Fruit fly (Drosophila melanogaster) whole organism, embryonic: ENCODE measurements around the gene CG33773.
A peak's percentile ranks its signal among the peaks of the same experiment; 100 is the strongest.

Source experiments
- Ada2b ChIP-seq: fragments of 200-800 bp; sonication (Bioruptor generic); IDR thresholded peaks from 2 replicates; pipeline ENCODE4 v1.3.6; 2022; ENCODE audit warnings: missing biosample characterization, missing genetic modification characterization
- Aef1 ChIP-seq: fragments of 200-800 bp; sonication (Bioruptor generic); IDR thresholded peaks from 3 replicates; pipeline ENCODE4 v1.3.6; 2022; ENCODE audit warnings: missing biosample characterization, missing genetic modification characterization
- Antp ChIP-seq: fragments of 200-800 bp; sonication (Bioruptor generic); optimal IDR thresholded peaks from 3 replicates; lab custom pipeline; 2016; ENCODE audit warnings: missing biosample characterization, missing genetic modification characterization
- Atf-2 ChIP-seq: fragments of 200-800 bp; sonication (Bioruptor generic); optimal IDR thresholded peaks from 2 replicates; lab custom pipeline; 2016; ENCODE audit warnings: missing biosample characterization, missing genetic modification characterization
- Atf6 ChIP-seq: fragments of 200-800 bp; sonication (Bioruptor generic); IDR thresholded peaks from 2 replicates; pipeline ENCODE4 v1.3.6; 2022; ENCODE audit warnings: missing biosample characterization, missing genetic modification characterization
- CG1024 ChIP-seq: fragments of 200-800 bp; sonication (Bioruptor generic); IDR thresholded peaks from 2 replicates; pipeline ENCODE4 v1.3.6; 2022; ENCODE audit warnings: missing biosample characterization, missing genetic modification characterization
- CG11560 ChIP-seq: fragments of 200-800 bp; sonication (Bioruptor generic); IDR thresholded peaks from 3 replicates; pipeline ENCODE4 v1.3.6; 2022; ENCODE audit warnings: missing biosample characterization, missing genetic modification characterization
- CG11696 ChIP-seq: fragments of 200-800 bp; sonication (Bioruptor generic); IDR thresholded peaks from 2 replicates; pipeline ENCODE4 v1.3.6; 2022; ENCODE audit warnings: missing biosample characterization, missing genetic modification characterization
- CG12104 ChIP-seq: fragments of 200-800 bp; sonication (Bioruptor generic); optimal IDR thresholded peaks from 3 replicates; lab custom pipeline; 2016; ENCODE audit warnings: missing biosample characterization, missing genetic modification characterization
- CG13287 ChIP-seq: fragments of 200-800 bp; sonication (Bioruptor generic); IDR thresholded peaks from 2 replicates; pipeline ENCODE4 v1.3.6; 2022; ENCODE audit warnings: missing biosample characterization, missing genetic modification characterization; ENCODE audit not compliant: partially characterized antibody
- CG14441 ChIP-seq: fragments of 200-800 bp; sonication (Bioruptor generic); IDR thresholded peaks from 2 replicates; pipeline ENCODE4 v1.3.6; 2022; ENCODE audit warnings: missing biosample characterization, missing genetic modification characterization
- CG16815 ChIP-seq: fragments of 200-800 bp; sonication (Bioruptor generic); optimal IDR thresholded peaks from 3 replicates; lab custom pipeline; 2017; ENCODE audit warnings: missing biosample characterization, mild to moderate bottlenecking, missing genetic modification characterization
- CG17361 ChIP-seq: fragments of 200-800 bp; sonication (Bioruptor generic); IDR thresholded peaks from 3 replicates; pipeline ENCODE4 v1.3.6; 2022; ENCODE audit warnings: missing biosample characterization, missing genetic modification characterization
- CG17568 ChIP-seq: fragments of 200-800 bp; sonication (Bioruptor generic); optimal IDR thresholded peaks from 2 replicates; lab custom pipeline; 2018; ENCODE audit warnings: missing biosample characterization, mild to moderate bottlenecking, missing genetic modification characterization, moderate library complexity
- CG3065 ChIP-seq: fragments of 200-800 bp; sonication (Bioruptor generic); optimal IDR thresholded peaks from 2 replicates; lab custom pipeline; 2016; ENCODE audit warnings: missing biosample characterization, missing genetic modification characterization
- CG4282 ChIP-seq: fragments of 200-800 bp; sonication (Bioruptor generic); optimal IDR thresholded peaks from 2 replicates; lab custom pipeline; 2016; ENCODE audit warnings: missing biosample characterization, missing genetic modification characterization
- CG6272 ChIP-seq: fragments of 200-800 bp; sonication (Bioruptor generic); IDR thresholded peaks from 2 replicates; pipeline ENCODE4 v1.3.6; 2022; ENCODE audit warnings: missing biosample characterization, missing genetic modification characterization
- CG7745 ChIP-seq: fragments of 200-800 bp; sonication (Bioruptor generic); optimal IDR thresholded peaks from 2 replicates; lab custom pipeline; 2018; ENCODE audit warnings: missing biosample characterization, mild to moderate bottlenecking, missing genetic modification characterization, moderate library complexity
- CG9727 ChIP-seq: fragments of 200-800 bp; sonication (Bioruptor generic); optimal IDR thresholded peaks from 3 replicates; lab custom pipeline; 2017; ENCODE audit warnings: missing biosample characterization, mild to moderate bottlenecking, missing genetic modification characterization
- CTCF ChIP-seq: fragments of 200-800 bp; sonication (Bioruptor generic); optimal IDR thresholded peaks from 2 replicates; lab custom pipeline; 2017; ENCODE audit warnings: missing biosample characterization, mild to moderate bottlenecking, missing genetic modification characterization, moderate library complexity
- Dfd ChIP-seq, 2 experiments: fragments of >200 bp; optimal IDR thresholded peaks; 2 replicates each; lab custom pipeline; 2017; ENCODE audit warnings: missing biosample characterization in 2 of 2, missing genetic modification characterization in 2 of 2
- Dip3 ChIP-seq: fragments of 200-800 bp; sonication (Bioruptor generic); optimal IDR thresholded peaks from 3 replicates; lab custom pipeline; 2016; ENCODE audit warnings: missing biosample characterization, missing genetic modification characterization
- Doc2 ChIP-seq: fragments of 200-800 bp; sonication (Bioruptor generic); IDR thresholded peaks from 2 replicates; pipeline ENCODE4 v1.3.6; 2022; ENCODE audit warnings: missing biosample characterization, missing genetic modification characterization
- Ets97D ChIP-seq: fragments of 200-800 bp; sonication (Bioruptor generic); optimal IDR thresholded peaks from 3 replicates; lab custom pipeline; 2016; ENCODE audit warnings: missing biosample characterization, missing genetic modification characterization
- Hand ChIP-seq: fragments of 200-800 bp; sonication (Bioruptor generic); optimal IDR thresholded peaks from 2 replicates; lab custom pipeline; 2017; ENCODE audit warnings: mild to moderate bottlenecking, missing biosample characterization, missing genetic modification reagents, missing genetic modification characterization
- HmgZ ChIP-seq: fragments of 200-800 bp; sonication (Bioruptor generic); optimal IDR thresholded peaks from 2 replicates; lab custom pipeline; 2018; ENCODE audit warnings: missing biosample characterization, mild to moderate bottlenecking, missing genetic modification characterization
- Hmr ChIP-seq: fragments of 200-800 bp; sonication (Bioruptor generic); optimal IDR thresholded peaks from 3 replicates; lab custom pipeline; 2017; ENCODE audit warnings: mild to moderate bottlenecking, missing biosample characterization, missing genetic modification reagents, missing genetic modification characterization
- Lhr ChIP-seq: fragments of 200-800 bp; sonication (Bioruptor generic); optimal IDR thresholded peaks from 3 replicates; lab custom pipeline; 2017; ENCODE audit warnings: mild to moderate bottlenecking, missing biosample characterization, missing genetic modification reagents, missing genetic modification characterization
- Lpt ChIP-seq: fragments of >200 bp; optimal IDR thresholded peaks from 2 replicates; lab custom pipeline; 2018; ENCODE audit warnings: missing biosample characterization, missing genetic modification characterization
- Mrtf ChIP-seq: fragments of 200-800 bp; sonication (Bioruptor generic); IDR thresholded peaks from 3 replicates; pipeline ENCODE4 v1.3.6; 2022; ENCODE audit warnings: missing biosample characterization, missing genetic modification characterization
- Opbp ChIP-seq: fragments of 200-800 bp; sonication (Bioruptor generic); IDR thresholded peaks from 3 replicates; pipeline ENCODE4 v1.3.6; 2022; ENCODE audit warnings: missing biosample characterization, missing genetic modification characterization; ENCODE audit not compliant: partially characterized antibody
- PHDP ChIP-seq: fragments of 200-800 bp; sonication (Bioruptor generic); optimal IDR thresholded peaks from 3 replicates; lab custom pipeline; 2018; ENCODE audit warnings: missing biosample characterization, mild to moderate bottlenecking, missing genetic modification characterization, moderate library complexity
- Pdp1 ChIP-seq, 2 experiments: fragments of 200-800 bp; sonication (Bioruptor generic); optimal IDR thresholded peaks; 3 replicates each; lab custom pipeline; 2016; ENCODE audit warnings: missing biosample characterization in 2 of 2, missing genetic modification characterization in 2 of 2, mild to moderate bottlenecking in 1 of 2, moderate library complexity in 1 of 2
- al ChIP-seq: fragments of 200-800 bp; sonication (Bioruptor generic); IDR thresholded peaks from 2 replicates; pipeline ENCODE4 v1.3.6; 2022; ENCODE audit warnings: missing biosample characterization, missing genetic modification characterization
- ara ChIP-seq: fragments of 200-800 bp; sonication (Bioruptor generic); IDR thresholded peaks from 2 replicates; pipeline ENCODE4 v1.3.6; 2022; ENCODE audit warnings: missing biosample characterization, missing genetic modification characterization
- cas ChIP-seq: fragments of 200-800 bp; sonication (Bioruptor generic); IDR thresholded peaks from 2 replicates; pipeline ENCODE4 v1.3.6; 2022; ENCODE audit warnings: missing biosample characterization, missing genetic modification characterization
- croc ChIP-seq: fragments of 200-800 bp; sonication (Bioruptor generic); conservative IDR thresholded peaks from 3 replicates; pipeline ENCODE4 v1.3.6; 2022; ENCODE audit warnings: missing biosample characterization, missing genetic modification characterization
- gcm ChIP-seq: fragments of 200-800 bp; sonication (Bioruptor generic); optimal IDR thresholded peaks from 2 replicates; lab custom pipeline; 2019; ENCODE audit warnings: missing biosample characterization, mild to moderate bottlenecking, missing genetic modification characterization, moderate library complexity
- jigr1 ChIP-seq: fragments of 200-800 bp; sonication (Bioruptor generic); IDR thresholded peaks from 3 replicates; pipeline ENCODE4 v1.3.6; 2022; ENCODE audit warnings: missing biosample characterization, missing genetic modification characterization
- kah ChIP-seq: fragments of 200-800 bp; sonication (Bioruptor generic); optimal IDR thresholded peaks from 2 replicates; lab custom pipeline; 2018; ENCODE audit warnings: missing biosample characterization, mild to moderate bottlenecking, missing genetic modification characterization
- lab ChIP-seq: fragments of 200-800 bp; sonication (Bioruptor generic); optimal IDR thresholded peaks from 3 replicates; lab custom pipeline; 2017; ENCODE audit warnings: missing biosample characterization, missing genetic modification characterization, mild to moderate bottlenecking, moderate library complexity, missing genetic modification reagents
- maf-S ChIP-seq: fragments of 200-800 bp; sonication (Bioruptor generic); optimal IDR thresholded peaks from 2 replicates; lab custom pipeline; 2016; ENCODE audit warnings: missing biosample characterization, missing genetic modification characterization
- nerfin-2 ChIP-seq: fragments of 200-800 bp; sonication (Bioruptor generic); IDR thresholded peaks from 2 replicates; pipeline ENCODE4 v1.3.6; 2022; ENCODE audit warnings: missing biosample characterization, missing genetic modification characterization; ENCODE audit not compliant: partially characterized antibody
- ranshi ChIP-seq: fragments of 200-800 bp; sonication (Bioruptor generic); IDR thresholded peaks from 2 replicates; pipeline ENCODE4 v1.3.6; 2022; ENCODE audit warnings: missing biosample characterization, missing genetic modification characterization
- salm ChIP-seq: fragments of 200-800 bp; sonication (Bioruptor generic); optimal IDR thresholded peaks from 2 replicates; lab custom pipeline; 2018; ENCODE audit warnings: missing biosample characterization, mild to moderate bottlenecking, missing genetic modification characterization
- slou ChIP-seq: fragments of 200-800 bp; sonication (Bioruptor generic); optimal IDR thresholded peaks from 3 replicates; lab custom pipeline; 2016; ENCODE audit warnings: missing biosample characterization, missing genetic modification characterization
- ssp ChIP-seq: fragments of 200-800 bp; sonication (Bioruptor generic); IDR thresholded peaks from 2 replicates; pipeline ENCODE4 v1.3.6; 2022; ENCODE audit warnings: missing biosample characterization, missing genetic modification characterization
- tx ChIP-seq: fragments of 200-800 bp; sonication (Bioruptor generic); optimal IDR thresholded peaks from 2 replicates; lab custom pipeline; 2016; ENCODE audit warnings: missing biosample characterization, missing genetic modification characterization
- vnd ChIP-seq: fragments of 200-800 bp; sonication (Bioruptor generic); IDR thresholded peaks from 3 replicates; pipeline ENCODE4 v1.3.6; 2022; ENCODE audit warnings: missing biosample characterization, missing genetic modification characterization; ENCODE audit not compliant: partially characterized antibody
- wdn ChIP-seq: fragments of 200-800 bp; sonication (Bioruptor generic); IDR thresholded peaks from 2 replicates; pipeline ENCODE4 v1.3.6; 2022; ENCODE audit warnings: missing biosample characterization, missing genetic modification characterization

The CG33773 gene

DNA sequence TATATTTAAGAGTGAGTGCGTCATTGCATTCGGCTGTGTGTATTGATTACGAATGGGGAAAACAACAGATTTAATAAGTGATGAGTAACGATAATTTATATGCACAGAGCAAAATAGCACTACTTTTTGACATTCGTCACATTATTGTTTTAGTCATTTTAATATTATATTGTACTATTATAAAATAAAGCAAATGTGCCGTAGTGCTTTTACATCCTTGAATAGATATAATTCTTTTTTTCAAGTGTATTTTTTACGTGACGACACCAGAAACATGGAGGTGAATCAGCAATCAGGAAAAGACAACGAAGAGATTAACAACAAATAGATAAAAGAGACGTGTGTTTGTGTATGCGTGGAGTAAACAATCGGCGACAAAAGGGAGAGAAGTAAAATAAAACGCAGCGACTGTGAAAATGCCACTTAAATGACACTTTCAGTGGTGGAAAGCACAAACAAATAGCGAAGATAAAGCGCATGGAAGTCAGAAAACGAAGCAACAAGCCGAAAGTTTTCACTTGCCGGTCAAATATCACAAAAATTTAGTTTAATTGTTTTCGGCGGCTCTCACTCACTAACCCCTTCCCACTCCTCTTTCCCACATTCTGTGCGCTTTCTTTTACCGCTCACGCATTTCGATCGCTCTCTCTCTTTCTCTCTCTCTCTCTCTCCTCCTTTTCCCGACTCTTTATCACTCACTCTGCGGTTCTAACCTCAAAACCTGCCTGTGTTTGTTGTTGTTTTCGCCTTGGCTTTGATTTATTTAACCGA is 24.1 kb downstream of the CG33773 start (continued):
- TF ChIP-seq nerfin-2 (GFP tag; lab: Robert Waterston, UW) (no peak), CG13287 (GFP tag; lab: Robert Waterston, UW) (no peak), CG1024 (GFP tag; lab: Robert Waterston, UW) (peak; percentile 72), al (GFP tag; lab: Robert Waterston, UW) (peak; percentile 36; the same call in 1 of the 2 replicates), cas (GFP tag; lab: Robert Waterston, UW) (peak; percentile 58; the same call in 1 of the 2 replicates), ara (GFP tag; lab: Robert Waterston, UW) (peak; percentile 73), CG9727 (GFP tag; lab: Kevin White, UChicago) (peak; percentile 86), ranshi (peak; percentile 65; the same call in 1 of the 2 replicates), CG14441 (GFP tag; lab: Robert Waterston, UW) (peak; percentile 53), Atf-2 (no peak), Dfd (GFP tag; optimal IDR thresholded peaks at IDR 0.05; lab: Kevin White, UChicago) (no peak), Aef1 (GFP tag; lab: Robert Waterston, UW) (peak; percentile 79), wdn (peak; percentile 67), CG12104 (peak; percentile 79), gcm (GFP tag; lab: Kevin White, UChicago) (peak; percentile 77), Hmr (GFP tag; lab: Kevin White, UChicago) (peak; percentile 81), PHDP (tag; lab: Kevin White, UChicago) (peak; percentile 86), Mrtf (GFP tag; lab: Robert Waterston, UW) (peak; percentile 66; the same call in 2 of the 3 replicates), salm (tag; lab: Kevin White, UChicago) (peak; percentile 71), Ada2b (GFP tag; lab: Robert Waterston, UW) (peak; percentile 81), CG7745 (tag; lab: Kevin White, UChicago) (no peak), Opbp (GFP tag; lab: Robert Waterston, UW) (no peak), lab (GFP tag; lab: Kevin White, UChicago) (peak; percentile 86), jigr1 (GFP tag; lab: Robert Waterston, UW) (peak; percentile 69; the same call in 1 of the 3 replicates), Atf6 (peak; percentile 52; the same call in 1 of the 2 replicates), croc (GFP tag; lab: Robert Waterston, UW) (peak; percentile 70; the same call in 1 of the 3 replicates), tx (no peak), Ets97D (GFP tag; lab: Kevin White, UChicago) (no peak), Lhr (GFP tag; lab: Kevin White, UChicago) (peak; percentile 68), kah (GFP tag; lab: Kevin White, UChicago) (peak; percentile 63), Doc2 (peak; percentile 21; the same call in 1 of the 2 replicates), CG11696 (peak; percentile 70; the same call in 1 of the 2 replicates), Lpt (no peak), CG17568 (GFP tag; lab: Kevin White, UChicago) (peak; percentile 69), CG4282 (no peak), Dip3 (GFP tag; lab: Kevin White, UChicago) (no peak), CTCF (peak; percentile 37), Pdp1 (GFP tag; optimal IDR thresholded peaks at IDR 0.05; lab: Kevin White, UChicago) (peak; percentile 35 to 41), ssp (GFP tag; lab: Robert Waterston, UW) (peak; percentile 57), Hand (GFP tag; lab: Kevin White, UChicago) (peak; percentile 59), CG16815 (peak; percentile 64), CG3065 (GFP tag; lab: Kevin White, UChicago) (peak; percentile 6), vnd (GFP tag; lab: Robert Waterston, UW) (no peak), maf-S (GFP tag; lab: Kevin White, UChicago) (no peak), CG17361 (peak; percentile 91), Antp (no peak), slou (GFP tag; lab: Kevin White, UChicago) (peak; percentile 17), HmgZ (peak; percentile 38), CG11560 (tag; lab: Robert Waterston, UW) (no peak), CG6272 (GFP tag; lab: Robert Waterston, UW) (peak; percentile 23; the same call in 1 of the 2 replicates)
